Fruit fly (Drosophila melanogaster) whole organism, larva: Measurements from ENCODE around the gene GstD2.

Source experiments
- noc ChIP-seq: fragments of 200-800 bp; sonication (Bioruptor generic); optimal IDR thresholded peaks from 3 replicates; lab custom pipeline; 2019; ENCODE audit warnings: missing biosample characterization, mild to moderate bottlenecking, missing genetic modification characterization, moderate library complexity

Gene GstD2

dm6 chr3R:12383784-12384183 is 12.0 kb downstream of the GstD2 start:
- TF ChIP-seq noc (tag; lab: Kevin White, UChicago): no peak

DNA sequence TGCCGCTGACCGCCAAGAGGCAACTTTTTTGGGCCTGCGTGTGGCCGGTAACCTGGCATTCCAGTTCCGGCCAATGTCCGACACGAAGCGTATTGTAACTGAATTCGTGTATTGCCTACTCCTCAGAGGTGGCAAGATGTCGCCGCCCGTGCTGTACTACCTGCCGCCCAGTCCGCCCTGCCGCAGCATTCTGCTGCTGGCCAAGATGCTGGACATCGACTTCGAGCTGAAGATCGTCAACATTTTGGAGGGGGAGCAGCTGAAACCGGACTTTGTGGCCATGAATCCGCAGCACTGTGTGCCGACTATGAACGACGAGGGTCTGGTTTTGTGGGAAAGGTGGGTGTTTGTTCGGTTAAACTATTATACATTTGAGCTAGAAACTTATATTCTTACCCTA is 12.5 kb downstream of the GstD2 start:
- TF ChIP-seq noc (tag; lab: Kevin White, UChicago): no peak

- no peak for TF ChIP-seq noc (tag; lab: Kevin White, UChicago)
Observed at dm6 chr3R:12385949-12386348, 14.2 kb downstream of the GstD2 start, which contains the start of gene Sol1. TSS of gene Sol1 (plus strand) at chr3R:12386249.

DNA sequence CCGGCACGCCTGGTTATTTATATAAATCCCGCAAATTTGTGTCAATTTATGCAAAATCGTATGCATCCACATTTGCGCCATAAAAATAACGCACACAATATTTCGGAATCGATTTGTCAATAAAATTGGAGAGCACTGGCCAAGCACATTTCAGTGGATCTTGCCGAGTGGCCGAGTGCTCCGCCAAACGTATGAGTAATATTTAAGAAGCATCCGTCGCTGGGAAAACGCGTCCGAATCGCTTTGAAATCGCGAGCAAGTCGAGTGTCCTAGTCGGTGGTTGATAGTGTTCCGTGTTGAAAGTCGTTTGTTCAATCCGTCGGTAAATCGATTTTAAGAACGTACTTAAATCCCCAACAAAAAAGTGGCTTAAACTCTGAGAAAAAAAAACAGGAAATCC is 15.2 kb downstream of the GstD2 start, which contains the start of gene CG33098:
TSS of gene CG33098 (plus strand) at position 224 of the 400 bp plus-strand sequence.
- no peak for TF ChIP-seq noc (tag; lab: Kevin White, UChicago)

DNA sequence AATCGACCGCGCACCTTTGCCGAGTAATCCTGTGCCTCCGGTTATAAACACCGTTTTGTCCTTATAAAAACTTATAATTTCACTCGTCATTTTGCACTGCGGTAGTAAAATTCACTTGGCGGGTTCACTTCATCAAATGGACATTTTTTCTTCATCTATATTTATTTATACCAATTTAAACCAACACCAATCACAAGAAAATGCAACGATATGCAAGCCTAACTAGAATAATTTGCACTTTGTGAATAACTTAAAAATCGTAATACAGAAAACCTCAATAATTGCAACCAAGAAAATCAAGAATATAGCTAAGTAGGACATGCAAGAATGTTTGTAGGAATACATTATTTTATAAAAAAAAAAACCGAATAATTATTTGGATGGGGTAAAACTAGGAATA is 24.1 kb downstream of the GstD2 start, which contains the start of the genes CG10096 and CG10097:
TSS of gene CG10096 (minus strand) at position 101 of the 400 bp plus-strand sequence.
TSS of gene CG10097 (minus strand) at position 101 of the 400 bp plus-strand sequence.
- TF ChIP-seq noc (tag; lab: Kevin White, UChicago): no peak

dm6 chr3R:12398054-12398453 is 26.3 kb downstream of the GstD2 start:
- no peak for TF ChIP-seq noc (tag; lab: Kevin White, UChicago)

dm6 chr3R:12398620-12399247 is 27.0 kb downstream of the GstD2 start, which contains the start of gene Cyp9f3:
TSS of gene Cyp9f3 (minus strand) at chr3R:12398929.
- TF ChIP-seq noc (tag; lab: Kevin White, UChicago): no peak

dm6 chr3R:12401672-12402296 is 30.0 kb downstream of the GstD2 start, which contains the start of gene DNAlig3:
TSS of gene DNAlig3 (minus strand) at chr3R:12401839.
- TF ChIP-seq noc (tag; lab: Kevin White, UChicago): no peak

DNA sequence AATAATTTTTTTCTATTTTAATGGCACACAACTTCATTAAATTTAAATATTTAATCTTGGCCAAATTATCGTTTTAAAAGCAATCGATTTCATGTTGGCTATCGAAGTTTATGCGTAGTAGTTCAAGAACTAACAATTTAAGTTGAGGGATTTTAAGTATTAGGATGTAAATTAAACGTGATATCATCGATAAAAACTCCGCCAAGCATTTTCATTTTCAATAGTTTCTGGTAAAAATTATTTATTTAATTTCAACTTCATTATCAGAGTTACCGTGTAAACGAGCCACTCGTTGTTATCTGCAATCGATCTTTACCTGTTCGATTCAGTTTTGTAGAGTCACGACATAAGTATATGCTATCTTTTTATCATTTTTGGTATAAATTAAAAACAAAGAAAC is 31.2 kb downstream of the GstD2 start:
- peak; percentile 97 for TF ChIP-seq noc (tag; lab: Kevin White, UChicago)

- TF ChIP-seq noc (tag; lab: Kevin White, UChicago): no peak
Observed at dm6 chr3R:12405134-12405533, 33.4 kb downstream of the GstD2 start.

DNA sequence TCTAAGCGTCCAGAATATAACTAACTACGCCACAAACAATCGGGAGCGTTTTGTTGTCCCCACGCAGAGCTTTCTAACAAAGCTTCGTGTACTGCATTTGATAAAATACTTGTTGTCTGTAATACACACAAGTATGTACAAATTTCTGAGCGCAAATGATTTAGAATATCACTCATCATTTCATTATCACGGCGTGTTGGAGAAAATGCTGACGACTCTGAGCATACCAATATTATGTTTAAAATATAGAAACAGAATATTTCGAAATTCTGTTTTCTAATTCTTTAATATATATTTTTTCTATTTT is 34.1 kb downstream of the GstD2 start, which contains the start of gene Cyp9f2:
TSS of gene Cyp9f2 (minus strand) at position 101 of the 307 bp plus-strand sequence.
- TF ChIP-seq noc (tag; lab: Kevin White, UChicago): no peak

DNA sequence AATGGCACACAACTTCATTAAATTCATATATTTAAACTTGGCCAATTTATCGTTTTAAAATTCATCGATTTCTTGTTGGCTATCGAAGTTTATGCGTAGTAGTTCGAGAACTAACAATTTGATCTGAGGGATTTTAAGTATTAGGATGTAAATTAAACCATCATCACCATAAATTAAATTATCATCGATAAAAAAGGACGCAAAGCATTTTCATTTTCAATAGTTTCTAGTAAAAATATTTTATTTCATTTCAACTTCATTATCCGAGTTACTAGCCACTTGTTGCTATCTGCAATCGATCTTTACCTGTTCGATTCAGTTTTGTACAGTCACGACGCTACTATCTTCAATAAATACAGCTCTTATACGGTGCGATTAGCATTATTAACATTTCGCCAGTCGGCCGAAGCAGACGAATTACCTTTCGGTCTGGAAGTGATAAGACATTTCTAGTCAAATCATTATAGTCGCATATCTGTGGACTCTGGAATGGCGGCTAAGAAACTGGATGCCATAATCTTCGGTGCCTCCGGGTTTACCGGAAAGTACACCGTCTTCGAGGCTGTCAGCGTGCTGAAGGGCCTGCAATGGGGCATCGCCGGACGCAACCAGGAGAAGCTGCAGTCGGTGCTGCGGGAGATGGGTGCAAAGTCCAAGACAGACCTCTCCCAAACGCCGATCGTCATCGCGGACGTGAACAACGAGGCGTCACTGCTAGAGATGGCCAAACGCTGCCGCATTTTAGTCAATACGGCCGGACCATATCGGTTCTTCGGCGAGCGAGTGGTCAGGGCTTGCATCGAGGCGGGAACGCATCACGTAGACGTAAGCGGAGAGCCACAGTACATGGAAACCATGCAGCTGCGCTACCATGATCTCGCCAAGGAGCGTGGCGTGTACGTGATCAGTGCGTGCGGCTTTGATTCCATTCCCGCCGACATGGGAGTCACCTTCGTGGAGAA is 34.7 kb downstream of the GstD2 start, which contains the start of gene CG5167:
TSS of gene CG5167 (plus strand) at position 298 of the 962 bp plus-strand sequence.
- peak; percentile 68 for TF ChIP-seq noc (tag; lab: Kevin White, UChicago)

DNA sequence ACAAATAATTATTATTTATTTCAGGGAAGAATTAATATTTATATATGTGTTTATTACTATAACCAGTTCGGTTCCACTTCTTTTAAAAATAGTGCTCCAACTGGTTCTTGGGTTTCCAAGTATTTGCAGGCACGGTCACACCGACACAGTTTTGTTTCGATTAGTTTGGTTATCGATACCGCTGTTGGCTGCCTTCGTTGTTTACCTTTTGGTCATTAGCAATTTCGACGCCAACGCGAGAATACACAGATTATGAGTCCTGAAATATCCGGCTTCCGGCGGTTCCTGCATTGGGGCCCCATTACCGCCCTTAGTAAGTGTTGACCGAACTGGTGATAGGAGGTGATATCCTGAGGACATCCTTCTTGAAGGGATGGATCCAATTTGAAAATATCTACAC is 36.4 kb downstream of the GstD2 start, which contains the start of gene CG5196:
TSS of gene CG5196 (plus strand) at position 157 of the 400 bp plus-strand sequence.
- TF ChIP-seq noc (tag; lab: Kevin White, UChicago): peak; percentile 37

dm6 chr3R:12411449-12411848 is 39.7 kb downstream of the GstD2 start:
- TF ChIP-seq noc (tag; lab: Kevin White, UChicago): peak; percentile 63

DNA sequence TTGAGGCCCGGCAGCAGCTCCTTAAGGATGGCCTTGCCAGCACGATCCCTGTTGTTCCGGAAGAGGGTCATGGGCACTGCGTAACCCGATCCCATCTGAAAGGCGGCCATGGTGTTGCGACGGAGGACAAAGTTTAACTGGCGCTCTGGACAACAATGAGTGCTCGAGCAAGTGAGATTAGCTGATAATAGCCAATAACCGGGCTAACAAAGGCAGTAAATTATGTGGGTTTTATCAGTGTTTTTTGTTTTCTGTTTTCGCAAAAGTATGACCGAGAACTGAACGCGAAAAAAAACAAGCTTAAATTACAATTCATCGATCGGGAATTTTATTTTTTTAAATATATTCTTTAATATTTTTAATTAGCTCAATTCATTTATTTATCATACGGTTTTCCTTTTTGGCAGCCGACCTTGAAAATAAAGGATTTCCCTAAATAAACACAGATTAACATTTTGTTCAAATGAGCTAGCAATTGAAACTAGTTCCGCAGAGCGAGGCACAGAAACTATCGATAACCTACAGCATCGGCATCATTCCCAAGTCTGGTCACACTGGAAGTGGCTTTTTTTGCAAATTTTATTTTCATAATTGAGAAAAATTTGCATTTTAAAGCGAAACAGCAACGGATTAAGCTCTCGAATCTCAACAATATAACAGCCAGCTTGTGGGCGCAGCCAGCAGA is 41.6 kb downstream of the GstD2 start, which contains the start of the genes Dip-C and pps:
TSS of gene Dip-C (minus strand) at position 486 of the 685 bp plus-strand sequence.
TSS of gene pps (plus strand) at position 555 of the 685 bp plus-strand sequence.
- no peak for TF ChIP-seq noc (tag; lab: Kevin White, UChicago)
